Worm (Caenorhabditis elegans): ENCODE results near the gene str-180.

str-180 gene

DNA sequence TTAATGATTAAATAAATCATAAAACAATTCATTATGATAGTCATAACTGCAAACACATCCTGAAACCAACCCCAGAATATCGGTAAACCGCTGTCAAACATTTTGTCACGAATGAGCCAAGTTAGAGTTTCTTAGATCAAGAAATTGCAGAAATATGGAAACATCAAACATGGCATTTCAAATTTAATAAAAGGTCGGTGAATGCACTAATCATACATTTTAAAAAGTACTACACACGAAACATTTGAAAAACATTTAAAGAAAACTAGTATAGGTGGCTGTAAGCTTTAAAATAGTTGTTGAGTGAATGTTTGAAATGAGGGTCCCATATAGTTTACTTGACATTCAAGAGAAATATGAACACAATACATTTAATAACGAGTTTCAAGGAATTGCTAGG lies at the start of gene str-180:
Gene str-180, minus strand, starts transcription at position 101 of the 400 bp plus-strand sequence.
- TF ChIP-seq mbf-1 (tag; optimal IDR thresholded peaks at IDR 0.05) = no peak
- no peak for TF ChIP-seq ztf-1 (GFP tag; conservative IDR thresholded peaks at IDR 0.05)
- TF ChIP-seq nhr-21 (tag; optimal IDR thresholded peaks at IDR 0.05) = no peak
- TF ChIP-seq lin-11 (tag; optimal IDR thresholded peaks at IDR 0.05) = no peak
- no peak for TF ChIP-seq aly-2 (tag; optimal IDR thresholded peaks at IDR 0.05)
- TF ChIP-seq elt-3 (tag; optimal IDR thresholded peaks at IDR 0.05) = no peak
- no peak for TF ChIP-seq skn-1 (tag; optimal IDR thresholded peaks at IDR 0.05)
- no peak for TF ChIP-seq lsy-2 (tag; optimal IDR thresholded peaks at IDR 0.05)
- no peak for TF ChIP-seq nhr-11 (tag; optimal IDR thresholded peaks at IDR 0.05)
- no peak for TF ChIP-seq gmeb-1 (tag; optimal IDR thresholded peaks at IDR 0.05)
- no peak for TF ChIP-seq ztf-11 (tag; optimal IDR thresholded peaks at IDR 0.05)
- no peak for TF ChIP-seq unc-55 (GFP tag; optimal IDR thresholded peaks at IDR 0.05)

DNA sequence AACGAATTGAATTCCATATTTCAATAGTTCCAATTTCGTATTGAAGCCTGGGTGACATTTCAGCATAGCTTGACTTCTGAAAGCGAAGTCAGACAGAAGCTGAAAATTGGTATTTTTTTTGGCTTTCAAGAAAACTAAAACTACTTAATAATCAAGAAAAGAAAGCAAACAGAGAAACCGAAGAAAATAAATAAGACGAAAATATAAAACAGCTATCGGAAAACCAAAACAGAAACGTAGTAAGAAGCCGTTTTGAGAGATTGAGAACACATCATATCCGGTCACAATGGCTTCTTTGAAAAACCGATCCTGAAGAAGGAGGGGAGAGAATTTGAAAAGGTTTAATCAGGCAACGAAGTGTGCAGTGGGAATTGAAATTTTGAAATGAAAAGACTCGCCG lies 49.6 kb upstream of the str-180 start, which contains the start of gene srg-30:
Gene srg-30, minus strand, starts transcription at position 101 of the 400 bp plus-strand sequence.
- TF ChIP-seq elt-1 (tag; optimal IDR thresholded peaks at IDR 0.05) = no peak
- no peak for TF ChIP-seq dmd-4 (tag; optimal IDR thresholded peaks at IDR 0.05)

DNA sequence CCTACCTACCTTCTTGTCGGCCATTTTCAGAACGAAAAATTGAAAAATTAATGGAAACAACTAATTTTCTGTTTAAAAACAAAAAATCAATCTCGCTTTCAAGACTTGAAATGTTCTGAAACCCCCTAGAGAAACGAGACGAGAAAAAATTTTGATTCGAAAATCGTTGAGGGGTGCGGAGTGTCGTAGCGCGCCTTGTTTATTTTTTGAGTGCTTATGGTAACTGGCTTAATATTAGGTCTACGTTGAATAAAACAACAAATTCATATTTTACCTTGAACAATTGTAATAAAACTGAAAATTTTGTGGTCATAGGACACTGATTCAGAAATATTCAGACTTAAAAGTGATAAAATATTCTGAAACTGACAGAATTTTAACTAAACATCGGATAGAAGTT lies 41.8 kb upstream of the str-180 start, which contains the start of gene sna-1:
Gene sna-1, minus strand, starts transcription at position 218 of the 400 bp plus-strand sequence.
- TF ChIP-seq lsy-2 (tag; optimal IDR thresholded peaks at IDR 0.05) = no peak
- no peak for TF ChIP-seq nhr-11 (tag; optimal IDR thresholded peaks at IDR 0.05)
- TF ChIP-seq unc-55 (GFP tag; optimal IDR thresholded peaks at IDR 0.05) = peak; percentile 28
- no peak for TF ChIP-seq sma-3 (GFP tag; optimal IDR thresholded peaks at IDR 0.05)
- TF ChIP-seq lin-11 (tag; optimal IDR thresholded peaks at IDR 0.05) = no peak
- no peak for TF ChIP-seq nhr-237 (tag; optimal IDR thresholded peaks at IDR 0.05)
- TF ChIP-seq ceh-82 (tag; optimal IDR thresholded peaks at IDR 0.05) = no peak
- TF ChIP-seq ama-1 (optimal IDR thresholded peaks at IDR 0.05) = peak; percentile 36

DNA sequence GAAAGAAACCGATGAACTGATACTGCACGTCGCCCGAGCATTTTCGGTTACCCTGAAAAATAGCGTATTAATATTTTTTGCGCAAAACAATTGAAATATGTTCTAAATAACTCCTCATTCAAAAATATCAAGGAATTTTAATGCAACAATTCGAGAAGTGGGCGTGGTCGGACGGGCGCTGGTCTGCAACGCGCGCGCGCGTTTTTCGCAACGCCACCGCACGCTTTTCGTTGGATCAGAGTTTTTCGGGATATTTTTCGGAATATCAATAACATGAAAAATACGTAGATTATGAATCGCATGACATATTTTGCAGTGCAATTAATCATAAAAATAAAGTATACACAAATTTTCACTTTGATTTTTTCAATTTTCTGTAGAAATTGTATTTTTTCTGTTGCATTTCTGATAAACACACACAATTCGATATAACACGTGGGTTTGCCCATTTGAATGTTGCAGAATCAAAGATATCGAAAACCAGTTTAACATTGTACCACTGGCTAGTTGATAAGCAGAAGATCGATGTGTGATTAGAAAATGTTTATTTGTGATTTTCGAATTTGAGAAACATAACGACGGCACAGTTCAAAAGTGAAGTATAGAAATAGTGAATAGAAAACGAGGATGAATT lies 40.5 kb upstream of the str-180 start, which contains the start of gene dlst-1:
Gene dlst-1, minus strand, starts transcription at position 52 of the 634 bp plus-strand sequence.
- TF ChIP-seq C34F6.9 (tag; optimal IDR thresholded peaks at IDR 0.05) (peak; percentile 29), nhr-25 (tag; optimal IDR thresholded peaks at IDR 0.05) (peak; percentile 45), sma-3 (GFP tag; optimal IDR thresholded peaks at IDR 0.05) (peak; percentile 66), zag-1 (tag; optimal IDR thresholded peaks at IDR 0.05) (no peak), F13H6.1 (tag; optimal IDR thresholded peaks at IDR 0.05) (peak; percentile 40), lin-11 (tag; optimal IDR thresholded peaks at IDR 0.05) (peak; percentile 25), egl-27 (tag; optimal IDR thresholded peaks at IDR 0.05) (no peak), lsy-2 (tag; optimal IDR thresholded peaks at IDR 0.05) (peak; percentile 21 to 45), mdl-1 (tag; optimal IDR thresholded peaks at IDR 0.05) (no peak), alr-1 (tag; optimal IDR thresholded peaks at IDR 0.05) (no peak), nhr-129 (tag; optimal IDR thresholded peaks at IDR 0.05) (peak; percentile 47), gmeb-1 (tag; optimal IDR thresholded peaks at IDR 0.05) (peak; percentile 43), ceh-82 (tag; optimal IDR thresholded peaks at IDR 0.05) (no peak), nhr-21 (tag; optimal IDR thresholded peaks at IDR 0.05) (peak; percentile 8), unc-62 (GFP tag; optimal IDR thresholded peaks at IDR 0.05) (no peak), Y55F3AM.14 (GFP tag; optimal IDR thresholded peaks at IDR 0.05) (no peak), nhr-6 (tag; optimal IDR thresholded peaks at IDR 0.05) (no peak)

DNA sequence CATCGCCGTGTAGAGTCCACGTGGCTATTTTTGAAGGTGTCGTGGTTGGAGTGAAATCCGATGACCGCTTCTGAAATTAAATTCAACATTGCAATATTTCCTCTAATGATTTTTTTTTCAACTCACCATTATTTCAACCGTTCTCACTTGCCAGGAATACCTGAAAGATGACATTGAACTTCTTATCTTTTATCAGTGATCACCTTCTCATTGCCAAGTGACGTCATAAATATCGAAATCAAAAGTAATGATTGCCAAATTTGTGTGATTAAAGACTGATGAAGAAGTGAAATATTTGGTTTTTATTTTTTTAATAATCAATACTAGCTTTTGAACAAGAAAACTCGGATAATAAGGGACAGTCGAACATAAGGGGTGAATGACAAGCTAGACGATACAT lies 38.1 kb upstream of the str-180 start, which contains the start of gene W02F12.4:
Gene W02F12.4, minus strand, starts transcription at position 164 of the 400 bp plus-strand sequence.
- TF ChIP-seq zag-1 (tag; optimal IDR thresholded peaks at IDR 0.05) = no peak
- peak; percentile 52 for TF ChIP-seq sma-3 (GFP tag; optimal IDR thresholded peaks at IDR 0.05)
- no peak for TF ChIP-seq mbf-1 (tag; optimal IDR thresholded peaks at IDR 0.05)
- no peak for TF ChIP-seq F13H6.1 (tag; optimal IDR thresholded peaks at IDR 0.05)
- no peak for TF ChIP-seq ztf-4 (tag; optimal IDR thresholded peaks at IDR 0.05)
- no peak for TF ChIP-seq ceh-82 (tag; optimal IDR thresholded peaks at IDR 0.05)
- TF ChIP-seq egl-27 (tag; optimal IDR thresholded peaks at IDR 0.05) = no peak
- TF ChIP-seq nhr-6 (tag; optimal IDR thresholded peaks at IDR 0.05) = no peak
- TF ChIP-seq nhr-11 (tag; optimal IDR thresholded peaks at IDR 0.05) = no peak
- TF ChIP-seq snpc-4 (tag; optimal IDR thresholded peaks at IDR 0.05) = no peak
- TF ChIP-seq ztf-11 (tag; optimal IDR thresholded peaks at IDR 0.05) = no peak
- TF ChIP-seq nhr-23 (tag; optimal IDR thresholded peaks at IDR 0.05) = no peak
- TF ChIP-seq nhr-10 (tag; optimal IDR thresholded peaks at IDR 0.05) = no peak
- TF ChIP-seq fos-1 (tag; optimal IDR thresholded peaks at IDR 0.05) = peak; percentile 91
- no peak for TF ChIP-seq ceh-16 (tag; optimal IDR thresholded peaks at IDR 0.05)
- TF ChIP-seq R02D3.7 (tag; optimal IDR thresholded peaks at IDR 0.05) = no peak
- peak; percentile 67 for TF ChIP-seq crh-2 (tag; optimal IDR thresholded peaks at IDR 0.05)
- no peak for TF ChIP-seq nhr-77 (tag; optimal IDR thresholded peaks at IDR 0.05)
- no peak for TF ChIP-seq elt-3 (tag; optimal IDR thresholded peaks at IDR 0.05)
- no peak for TF ChIP-seq dmd-4 (tag; optimal IDR thresholded peaks at IDR 0.05)
- no peak for TF ChIP-seq nhr-129 (tag; optimal IDR thresholded peaks at IDR 0.05)
- TF ChIP-seq lin-11 (tag; optimal IDR thresholded peaks at IDR 0.05) = no peak
- no peak for TF ChIP-seq elt-1 (tag; optimal IDR thresholded peaks at IDR 0.05)
- no peak for TF ChIP-seq ztf-1 (GFP tag; conservative IDR thresholded peaks at IDR 0.05)
- TF ChIP-seq lin-39 (tag; optimal IDR thresholded peaks at IDR 0.05) = no peak
- TF ChIP-seq sem-4 (tag; optimal IDR thresholded peaks at IDR 0.05) = no peak
- TF ChIP-seq alr-1 (tag; optimal IDR thresholded peaks at IDR 0.05) = no peak
- no peak for TF ChIP-seq Y55F3AM.14 (GFP tag; optimal IDR thresholded peaks at IDR 0.05)
- no peak for TF ChIP-seq nhr-237 (tag; optimal IDR thresholded peaks at IDR 0.05)
- no peak for TF ChIP-seq ZK546.5 (tag; optimal IDR thresholded peaks at IDR 0.05)
- no peak for TF ChIP-seq aly-2 (tag; optimal IDR thresholded peaks at IDR 0.05)
- TF ChIP-seq nhr-25 (tag; optimal IDR thresholded peaks at IDR 0.05) = peak; percentile 7
- TF ChIP-seq mdl-1 (tag; optimal IDR thresholded peaks at IDR 0.05) = no peak
- TF ChIP-seq nhr-21 (tag; optimal IDR thresholded peaks at IDR 0.05) = no peak
- no peak for TF ChIP-seq gmeb-1 (tag; optimal IDR thresholded peaks at IDR 0.05)
